Fruit fly (Drosophila melanogaster): ENCODE results near the gene Jhbp6.

- TF ChIP-seq h (optimal IDR thresholded peaks at IDR 0.05) (no peak), ttk (optimal IDR thresholded peaks at IDR 0.05) (no peak)
Observed at dm6 chr3L:22686987-22687386, 17.2 kb downstream of the Jhbp6 start, which contains the start of the genes CG14455 and CG14456.
